Worm (Caenorhabditis elegans) whole organism, midembryonic: ENCODE data around the gene hda-4.

Experiments used
- T22C8.4 ChIP-seq: fragments of 200-800 bp; sonication (Bioruptor generic); IDR thresholded peaks from 2 replicates; pipeline ENCODE4 v1.3.6; 2022; ENCODE audit warnings: missing genetic modification characterization, missing compliant biosample characterization
- cog-1 ChIP-seq: sonication (generic microtip); optimal IDR thresholded peaks from 2 replicates; lab custom pipeline; 2016; ENCODE audit warnings: missing genetic modification characterization, missing compliant biosample characterization
- flt-1 ChIP-seq: fragments of 200-800 bp; sonication (Bioruptor generic); IDR thresholded peaks from 2 replicates; pipeline ENCODE4 v1.3.6; 2022; ENCODE audit warnings: missing genetic modification characterization, missing compliant biosample characterization
- klf-2 ChIP-seq: fragments of 200-800 bp; sonication (Bioruptor generic); conservative IDR thresholded peaks from 2 replicates; pipeline ENCODE4 v1.3.6; 2022; ENCODE audit warnings: missing genetic modification reagents, missing genetic modification characterization, missing compliant biosample characterization
- med-1 ChIP-seq: sonication (generic microtip); optimal IDR thresholded peaks from 2 replicates; lab custom pipeline; 2017; ENCODE audit warnings: missing genetic modification characterization, mild to moderate bottlenecking, missing compliant biosample characterization, antibody characterized with exemption, missing genetic modification reagents; ENCODE audit not compliant: insufficient read depth
- ref-1 ChIP-seq: fragments of 200-800 bp; sonication (Bioruptor generic); conservative IDR thresholded peaks from 2 replicates; pipeline ENCODE4 v1.3.6; 2022; ENCODE audit warnings: missing genetic modification reagents, missing genetic modification characterization, missing compliant biosample characterization
- tab-1 ChIP-seq: fragments of 200-800 bp; sonication (Bioruptor generic); IDR thresholded peaks from 2 replicates; pipeline ENCODE4 v1.3.6; 2022; ENCODE audit warnings: missing genetic modification characterization, missing compliant biosample characterization
- ztf-23 ChIP-seq: fragments of 200-800 bp; sonication (Bioruptor generic); IDR thresholded peaks from 2 replicates; pipeline ENCODE4 v1.3.6; 2022; ENCODE audit warnings: missing genetic modification reagents, missing genetic modification characterization, missing compliant biosample characterization
- ztf-29 ChIP-seq: fragments of 200-800 bp; sonication (Bioruptor generic); IDR thresholded peaks from 2 replicates; pipeline ENCODE4 v1.3.6; 2022; ENCODE audit warnings: missing genetic modification reagents, missing genetic modification characterization, missing compliant biosample characterization

The hda-4 gene

ce11 chrX:16732259-16732658 lies 2.9 kb downstream of the hda-4 start:
- TF ChIP-seq med-1 (no peak), klf-2 (GFP tag; lab: Robert Waterston, UW) (no peak), ztf-29 (no peak), tab-1 (GFP tag; lab: Robert Waterston, UW) (no peak), cog-1 (tag; lab: Kevin White, UChicago) (no peak), ztf-23 (GFP tag; lab: Robert Waterston, UW) (no peak), T22C8.4 (no peak), flt-1 (GFP tag; lab: Robert Waterston, UW) (no peak), ref-1 (no peak)

DNA sequence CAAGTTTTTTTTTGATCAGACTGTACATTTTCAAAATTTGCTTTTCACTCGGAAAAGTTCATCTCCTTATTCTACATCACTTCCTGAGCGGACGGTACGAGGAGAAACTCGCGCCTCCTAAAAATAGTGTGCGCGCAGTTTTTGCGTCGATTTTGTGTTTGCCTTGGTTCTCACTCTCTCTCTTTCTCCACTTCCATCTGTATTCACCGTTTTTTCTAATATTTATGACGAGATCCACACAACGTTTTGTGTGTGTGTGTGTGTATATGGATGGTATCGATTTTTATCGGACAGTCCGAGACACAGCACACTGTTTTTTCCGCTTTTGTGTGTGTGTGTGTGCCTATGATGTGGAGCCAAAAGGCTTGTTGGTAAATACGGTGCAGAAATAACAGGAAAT lies 4.1 kb downstream of the hda-4 start:
- TF ChIP-seq T22C8.4: no peak
- TF ChIP-seq klf-2 (GFP tag; lab: Robert Waterston, UW): no peak
- no peak for TF ChIP-seq med-1
- no peak for TF ChIP-seq cog-1 (tag; lab: Kevin White, UChicago)
- no peak for TF ChIP-seq ref-1
- TF ChIP-seq ztf-23 (GFP tag; lab: Robert Waterston, UW): no peak
- TF ChIP-seq ztf-29: no peak
- TF ChIP-seq flt-1 (GFP tag; lab: Robert Waterston, UW): no peak
- TF ChIP-seq tab-1 (GFP tag; lab: Robert Waterston, UW): no peak

DNA sequence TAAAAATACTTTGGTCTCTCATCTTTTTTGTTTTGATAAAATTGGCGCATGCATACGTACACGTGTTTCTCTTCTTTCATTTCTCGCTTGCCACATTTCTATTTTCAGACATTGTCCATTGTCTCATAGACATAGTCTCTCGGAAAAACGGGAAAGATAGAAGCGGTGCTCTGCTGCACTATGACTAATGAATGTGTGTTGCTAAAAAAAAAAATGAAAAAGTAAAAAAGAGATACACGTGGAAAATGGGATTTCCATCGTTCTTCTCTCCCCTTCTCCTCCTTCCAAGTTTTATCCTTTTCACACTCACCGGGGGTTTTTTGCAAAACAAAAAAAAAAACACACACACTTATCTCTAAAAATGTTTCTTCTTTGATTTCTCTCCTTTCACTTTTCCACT lies 5.6 kb downstream of the hda-4 start:
- TF ChIP-seq cog-1 (tag; lab: Kevin White, UChicago) (no peak), med-1 (no peak), ztf-23 (GFP tag; lab: Robert Waterston, UW) (no peak), tab-1 (GFP tag; lab: Robert Waterston, UW) (no peak), klf-2 (GFP tag; lab: Robert Waterston, UW) (no peak), ref-1 (no peak), ztf-29 (no peak), flt-1 (GFP tag; lab: Robert Waterston, UW) (no peak), T22C8.4 (no peak)

DNA sequence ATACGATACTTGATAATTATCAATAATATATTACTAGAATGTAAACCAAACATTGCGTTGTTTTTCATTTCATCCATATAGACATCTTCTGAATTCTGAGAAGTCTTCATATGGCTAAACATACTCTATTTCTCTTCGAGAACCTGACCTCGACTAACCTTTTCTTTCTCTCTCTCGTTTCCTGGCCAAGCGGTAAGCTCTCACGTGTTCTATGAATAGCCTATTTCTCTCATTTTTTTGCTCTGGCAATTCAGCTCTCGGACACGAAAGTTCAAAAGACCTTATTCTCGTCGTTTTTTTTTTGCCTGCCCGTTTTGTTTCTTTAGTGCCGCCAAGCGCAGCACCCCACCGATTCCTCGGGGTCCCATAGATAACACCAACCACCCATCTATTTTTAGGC lies 8.1 kb downstream of the hda-4 start:
- no peak for TF ChIP-seq tab-1 (GFP tag; lab: Robert Waterston, UW)
- no peak for TF ChIP-seq klf-2 (GFP tag; lab: Robert Waterston, UW)
- no peak for TF ChIP-seq ref-1
- no peak for TF ChIP-seq T22C8.4
- no peak for TF ChIP-seq ztf-29
- TF ChIP-seq flt-1 (GFP tag; lab: Robert Waterston, UW): no peak
- TF ChIP-seq cog-1 (tag; lab: Kevin White, UChicago): no peak
- TF ChIP-seq ztf-23 (GFP tag; lab: Robert Waterston, UW): no peak
- TF ChIP-seq med-1: no peak

- no peak for TF ChIP-seq ztf-23 (GFP tag; lab: Robert Waterston, UW)
These were observed 15.6 kb downstream of the hda-4 start, which contains the start of gene C10E2.2 for ce11 chrX:16744940-16745339. Gene C10E2.2 (plus strand): TSS chrX:16745240.

DNA sequence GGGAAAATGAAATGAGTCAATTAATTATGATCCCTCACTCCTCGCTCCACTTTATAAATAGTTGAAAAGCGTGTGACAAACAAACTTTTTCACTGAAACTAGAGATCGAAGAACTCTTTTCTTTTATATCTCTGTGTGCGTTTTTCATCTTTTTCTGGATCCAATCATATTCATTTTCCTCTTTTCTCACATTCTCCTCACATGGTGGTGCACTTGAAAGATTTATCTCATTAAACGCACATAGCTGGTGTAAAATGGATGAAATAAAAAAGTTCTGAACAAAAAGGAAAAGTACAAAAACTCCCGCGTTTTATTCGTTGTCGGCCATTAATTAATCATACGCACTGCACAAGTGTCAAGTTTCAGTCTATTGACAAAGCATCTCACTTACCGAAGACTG lies 22.8 kb downstream of the hda-4 start:
- TF ChIP-seq ref-1 (no peak), klf-2 (GFP tag; lab: Robert Waterston, UW) (no peak), tab-1 (GFP tag; lab: Robert Waterston, UW) (no peak), med-1 (no peak), ztf-29 (no peak), flt-1 (GFP tag; lab: Robert Waterston, UW) (no peak), cog-1 (tag; lab: Kevin White, UChicago) (no peak), ztf-23 (GFP tag; lab: Robert Waterston, UW) (no peak), T22C8.4 (no peak)

- TF ChIP-seq ztf-23 (GFP tag; lab: Robert Waterston, UW) (no peak), med-1 (no peak), ztf-29 (no peak), cog-1 (tag; lab: Kevin White, UChicago) (no peak)
These were observed 25.1 kb downstream of the hda-4 start, which contains the start of gene C10E2.5 for ce11 chrX:16754474-16754873. Gene C10E2.5 (minus strand): TSS chrX:16754574.

- TF ChIP-seq flt-1 (GFP tag; lab: Robert Waterston, UW) (no peak), ref-1 (no peak)
These were observed 33.2 kb downstream of the hda-4 start, which contains the start of gene C10E2.1 for ce11 chrX:16762529-16762928. Gene C10E2.1 (plus strand): TSS chrX:16762829.

DNA sequence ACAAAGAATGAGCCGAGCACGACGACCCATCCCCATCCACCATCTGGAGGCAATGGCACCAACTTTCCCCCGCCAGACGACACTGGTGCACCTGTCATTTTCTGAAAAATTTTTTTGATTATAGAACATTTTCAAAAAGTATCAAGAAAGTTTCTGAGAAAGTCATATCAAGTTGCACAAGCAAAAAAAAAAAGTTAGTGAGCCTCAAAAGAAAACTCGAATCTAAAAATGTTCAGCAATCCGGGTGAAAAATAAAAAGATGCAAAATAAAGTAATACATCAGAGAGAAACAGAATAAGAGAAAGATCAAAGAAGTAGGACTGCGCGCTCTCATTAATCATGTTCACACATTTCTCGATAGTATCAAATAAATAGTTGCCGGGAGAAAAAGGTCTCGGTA lies 41.0 kb downstream of the hda-4 start, which contains the start of gene mct-6:
Gene mct-6, minus strand, starts transcription at position 101 of the 400 bp plus-strand sequence.
- TF ChIP-seq med-1 (no peak), T22C8.4 (no peak), klf-2 (GFP tag; lab: Robert Waterston, UW) (no peak), ztf-29 (no peak), ref-1 (no peak), cog-1 (tag; lab: Kevin White, UChicago) (no peak), flt-1 (GFP tag; lab: Robert Waterston, UW) (no peak), tab-1 (GFP tag; lab: Robert Waterston, UW) (no peak), ztf-23 (GFP tag; lab: Robert Waterston, UW) (no peak)

DNA sequence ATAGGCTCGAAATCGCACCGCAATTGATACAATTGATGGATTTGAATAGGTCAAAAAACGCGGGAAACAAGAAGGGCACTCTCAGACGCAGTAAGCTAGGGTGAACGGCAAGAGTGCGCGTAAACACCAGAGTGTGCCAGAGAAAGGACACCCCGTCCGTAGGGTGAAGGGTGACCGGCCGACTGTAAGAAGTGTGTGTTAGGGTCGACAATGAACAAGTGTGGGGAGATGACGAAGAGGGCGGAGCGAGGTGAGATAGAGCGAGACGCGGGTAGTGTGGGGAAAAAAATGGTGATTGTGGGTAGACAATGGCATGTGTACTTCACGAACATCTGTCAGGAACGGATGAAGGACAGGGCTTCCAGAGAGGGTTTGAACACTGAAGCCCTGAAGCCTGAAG lies 41.6 kb downstream of the hda-4 start:
- TF ChIP-seq tab-1 (GFP tag; lab: Robert Waterston, UW): 0 out of 2 replicates have a peak, but pooled peaks have one; percentile 22
- peak; percentile 57; the same call in 1 of the 2 replicates for TF ChIP-seq ztf-23 (GFP tag; lab: Robert Waterston, UW)
- no peak for TF ChIP-seq med-1

ce11 chrX:16772112-16772731 lies 42.9 kb downstream of the hda-4 start:
- no peak for TF ChIP-seq ref-1
- TF ChIP-seq flt-1 (GFP tag; lab: Robert Waterston, UW): no peak
- TF ChIP-seq T22C8.4: no peak
- no peak for TF ChIP-seq med-1
- no peak for TF ChIP-seq ztf-29
- no peak for TF ChIP-seq ztf-23 (GFP tag; lab: Robert Waterston, UW)
- TF ChIP-seq tab-1 (GFP tag; lab: Robert Waterston, UW): no peak
- no peak for TF ChIP-seq cog-1 (tag; lab: Kevin White, UChicago)
- TF ChIP-seq klf-2 (GFP tag; lab: Robert Waterston, UW): no peak
